Fruit fly (Drosophila melanogaster) whole organism, embryonic: ENCODE results near the gene Rai1.
A peak's percentile ranks its signal among the peaks of the same experiment; 100 is the strongest.

Experiments
- BEAF-32 ChIP-seq: fragments of 200-800 bp; sonication (Bioruptor generic); optimal IDR thresholded peaks from 3 replicates; lab custom pipeline; 2017; ENCODE audit warnings: missing biosample characterization, missing genetic modification characterization, mild to moderate bottlenecking, moderate library complexity, missing genetic modification reagents
- Blimp-1 ChIP-seq: fragments of 200-800 bp; sonication (Bioruptor generic); optimal IDR thresholded peaks from 3 replicates; lab custom pipeline; 2018; ENCODE audit warnings: missing biosample characterization, missing genetic modification characterization, mild to moderate bottlenecking, moderate library complexity, missing genetic modification reagents
- CG10267 ChIP-seq: fragments of 200-800 bp; sonication (Bioruptor generic); optimal IDR thresholded peaks from 2 replicates; lab custom pipeline; 2018; ENCODE audit warnings: missing biosample characterization, mild to moderate bottlenecking, missing genetic modification characterization, moderate library complexity
- CG12659 ChIP-seq: fragments of 200-800 bp; sonication (Bioruptor generic); optimal IDR thresholded peaks from 3 replicates; lab custom pipeline; 2017; ENCODE audit warnings: mild to moderate bottlenecking, missing biosample characterization, missing genetic modification reagents, missing genetic modification characterization
- CG13287 ChIP-seq: fragments of 200-800 bp; sonication (Bioruptor generic); IDR thresholded peaks from 2 replicates; pipeline ENCODE4 v1.3.6; 2022; ENCODE audit warnings: missing biosample characterization, missing genetic modification characterization; ENCODE audit not compliant: partially characterized antibody
- CG14710 ChIP-seq: fragments of 200-800 bp; sonication (Bioruptor generic); optimal IDR thresholded peaks from 3 replicates; lab custom pipeline; 2019; ENCODE audit warnings: missing biosample characterization, mild to moderate bottlenecking, missing genetic modification characterization, moderate library complexity
- CG15514 ChIP-seq: fragments of 200-800 bp; sonication (Bioruptor generic); optimal IDR thresholded peaks from 3 replicates; lab custom pipeline; 2017; ENCODE audit warnings: missing biosample characterization, missing genetic modification characterization, mild to moderate bottlenecking, moderate library complexity, missing genetic modification reagents
- CG1603 ChIP-seq: fragments of 200-800 bp; sonication (Bioruptor generic); optimal IDR thresholded peaks from 2 replicates; lab custom pipeline; 2019; ENCODE audit warnings: missing biosample characterization, mild to moderate bottlenecking, missing genetic modification characterization, moderate library complexity
- CG17829 ChIP-seq: fragments of 200-800 bp; optimal IDR thresholded peaks from 2 replicates; lab custom pipeline; 2019; ENCODE audit warnings: missing biosample characterization, mild to moderate bottlenecking, missing genetic modification characterization, moderate library complexity
- CG2116 ChIP-seq: fragments of 200-800 bp; sonication (Bioruptor generic); optimal IDR thresholded peaks from 3 replicates; lab custom pipeline; 2018; ENCODE audit warnings: missing biosample characterization, mild to moderate bottlenecking, missing genetic modification characterization
- CG30020 ChIP-seq: fragments of 200-800 bp; optimal IDR thresholded peaks from 2 replicates; lab custom pipeline; 2019; ENCODE audit warnings: missing biosample characterization, mild to moderate bottlenecking, missing genetic modification characterization, moderate library complexity
- CG34422 ChIP-seq: fragments of 200-800 bp; sonication (Bioruptor generic); IDR thresholded peaks from 3 replicates; pipeline ENCODE4 v1.3.6; 2022; ENCODE audit warnings: missing biosample characterization, missing genetic modification characterization
- CG3847 ChIP-seq: fragments of 200-800 bp; sonication (Bioruptor generic); IDR thresholded peaks from 2 replicates; pipeline ENCODE4 v1.3.6; 2022; ENCODE audit warnings: missing biosample characterization, missing genetic modification characterization
- CG4282 ChIP-seq: fragments of 200-800 bp; sonication (Bioruptor generic); optimal IDR thresholded peaks from 2 replicates; lab custom pipeline; 2016; ENCODE audit warnings: missing biosample characterization, missing genetic modification characterization
- CG7372 ChIP-seq: fragments of 200-800 bp; sonication (Bioruptor generic); IDR thresholded peaks from 2 replicates; pipeline ENCODE4 v1.3.6; 2022; ENCODE audit warnings: missing biosample characterization, missing genetic modification characterization
- CG7928 ChIP-seq: fragments of 200-800 bp; sonication (Bioruptor generic); optimal IDR thresholded peaks from 2 replicates; lab custom pipeline; 2017; ENCODE audit warnings: missing biosample characterization, mild to moderate bottlenecking, missing genetic modification characterization
- CG8281 ChIP-seq: fragments of 200-800 bp; sonication (Bioruptor generic); optimal IDR thresholded peaks from 2 replicates; lab custom pipeline; 2018; ENCODE audit warnings: missing biosample characterization, mild to moderate bottlenecking, missing genetic modification characterization, moderate library complexity
- CG9609 ChIP-seq: fragments of 200-800 bp; sonication (Bioruptor generic); optimal IDR thresholded peaks from 3 replicates; lab custom pipeline; 2016; ENCODE audit warnings: missing biosample characterization, missing genetic modification characterization
- CG9932 ChIP-seq: fragments of 200-800 bp; sonication (Bioruptor generic); IDR thresholded peaks from 2 replicates; pipeline ENCODE4 v1.3.6; 2022; ENCODE audit warnings: missing biosample characterization, missing genetic modification characterization
- CoRest ChIP-seq: fragments of 200-800 bp; sonication (Bioruptor generic); optimal IDR thresholded peaks from 3 replicates; lab custom pipeline; 2018; ENCODE audit warnings: missing biosample characterization, mild to moderate bottlenecking, missing genetic modification characterization, moderate library complexity
- D ChIP-seq, 2 experiments: fragments of 200-800 bp in 1 of 2; fragments of >200 bp in 1 of 2; sonication (Bioruptor generic) in 1 of 2; optimal IDR thresholded peaks; 2 replicates in 1 of 2; 3 replicates in 1 of 2; lab custom pipeline; 2017; ENCODE audit warnings: mild to moderate bottlenecking in 1 of 2, missing biosample characterization in 1 of 2, missing genetic modification characterization in 1 of 2, missing genetic modification reagents in 1 of 2
- Doc3 ChIP-seq: fragments of 200-800 bp; sonication (Bioruptor generic); IDR thresholded peaks from 3 replicates; pipeline ENCODE4 v1.3.6; 2022; ENCODE audit warnings: missing biosample characterization, missing genetic modification characterization; ENCODE audit not compliant: partially characterized antibody
- Dref ChIP-seq: fragments of 200-800 bp; sonication (Bioruptor generic); IDR thresholded peaks from 2 replicates; pipeline ENCODE4 v1.3.6; 2022; ENCODE audit warnings: missing biosample characterization, missing genetic modification characterization
- Ets65A ChIP-seq: fragments of 200-800 bp; sonication (Bioruptor generic); peaks from one replicate; lab custom pipeline; 2016; ENCODE audit warnings: missing biosample characterization, missing genetic modification characterization
- Ets97D ChIP-seq: fragments of 200-800 bp; sonication (Bioruptor generic); optimal IDR thresholded peaks from 3 replicates; lab custom pipeline; 2016; ENCODE audit warnings: missing biosample characterization, missing genetic modification characterization
- Fer3 ChIP-seq: fragments of 200-800 bp; sonication (Bioruptor generic); optimal IDR thresholded peaks from 2 replicates; lab custom pipeline; 2018; ENCODE audit warnings: missing biosample characterization, mild to moderate bottlenecking, missing genetic modification characterization, moderate library complexity
- HLH4C ChIP-seq: fragments of 200-800 bp; sonication (Bioruptor generic); IDR thresholded peaks from 3 replicates; pipeline ENCODE4 v1.3.6; 2022; ENCODE audit warnings: missing biosample characterization, missing genetic modification characterization; ENCODE audit not compliant: partially characterized antibody
- MBD-R2 ChIP-seq: fragments of 200-800 bp; sonication (Bioruptor generic); IDR thresholded peaks from 2 replicates; pipeline ENCODE4 v1.3.6; 2022; ENCODE audit warnings: missing biosample characterization, missing genetic modification characterization
- Med ChIP-seq: fragments of 200-800 bp; sonication (Bioruptor generic); peaks from one replicate; lab custom pipeline; 2016; ENCODE audit warnings: missing biosample characterization, missing genetic modification characterization, mild to moderate bottlenecking, inconsistent platforms, moderate library complexity
- Myb ChIP-seq: fragments of 200-800 bp; sonication (Bioruptor generic); optimal IDR thresholded peaks from 2 replicates; lab custom pipeline; 2016; ENCODE audit warnings: missing biosample characterization, missing genetic modification characterization
- NK7.1 ChIP-seq: fragments of 200-800 bp; sonication (Bioruptor generic); optimal IDR thresholded peaks from 3 replicates; lab custom pipeline; 2016; ENCODE audit warnings: missing biosample characterization, missing genetic modification characterization
- Opbp ChIP-seq: fragments of 200-800 bp; sonication (Bioruptor generic); IDR thresholded peaks from 3 replicates; pipeline ENCODE4 v1.3.6; 2022; ENCODE audit warnings: missing biosample characterization, missing genetic modification characterization; ENCODE audit not compliant: partially characterized antibody
- Pdp1 ChIP-seq, 2 experiments: fragments of 200-800 bp; sonication (Bioruptor generic); optimal IDR thresholded peaks; 3 replicates each; lab custom pipeline; 2016; ENCODE audit warnings: missing biosample characterization in 2 of 2, missing genetic modification characterization in 2 of 2, mild to moderate bottlenecking in 1 of 2, moderate library complexity in 1 of 2
- Rfx ChIP-seq: fragments of 200-800 bp; sonication (Bioruptor generic); IDR thresholded peaks from 2 replicates; pipeline ENCODE4 v1.3.6; 2022; ENCODE audit warnings: missing biosample characterization, missing genetic modification characterization
- Sin3A ChIP-seq: fragments of >200 bp; optimal IDR thresholded peaks from 2 replicates; lab custom pipeline; 2018
- Trl ChIP-seq, 3 experiments: fragments of >200 bp in 2 of 3; fragments of 200-800 bp in 1 of 3; sonication (Bioruptor generic) in 1 of 3; optimal IDR thresholded peaks; 2 replicates in 1 of 3; 3 replicates in 2 of 3; lab custom pipeline; 2016 to 2017; ENCODE audit warnings: missing biosample characterization in 1 of 3, missing genetic modification characterization in 1 of 3
- Usf ChIP-seq: fragments of 200-800 bp; sonication (Bioruptor generic); optimal IDR thresholded peaks from 2 replicates; lab custom pipeline; 2017; ENCODE audit warnings: missing genotype, missing biosample characterization, missing genetic modification characterization
- amos ChIP-seq: fragments of 200-800 bp; sonication (Bioruptor generic); IDR thresholded peaks from 2 replicates; pipeline ENCODE4 v1.3.6; 2022; ENCODE audit warnings: missing biosample characterization, missing genetic modification characterization; ENCODE audit not compliant: partially characterized antibody
- gce ChIP-seq: fragments of 200-800 bp; sonication (Bioruptor generic); IDR thresholded peaks from 3 replicates; pipeline ENCODE4 v1.3.6; 2022; ENCODE audit warnings: missing biosample characterization, missing genetic modification characterization
- insv ChIP-seq, 2 experiments: fragments of 200-800 bp; sonication (Bioruptor generic); optimal IDR thresholded peaks; 3 replicates each; lab custom pipeline; 2016 to 2018; ENCODE audit warnings: missing biosample characterization in 2 of 2, missing genetic modification characterization in 2 of 2
- inv ChIP-seq: fragments of 200-800 bp; sonication (Bioruptor generic); IDR thresholded peaks from 2 replicates; pipeline ENCODE4 v1.3.6; 2022; ENCODE audit warnings: missing biosample characterization, missing genetic modification characterization; ENCODE audit not compliant: partially characterized antibody
- onecut ChIP-seq: fragments of 200-800 bp; sonication (Bioruptor generic); IDR thresholded peaks from 2 replicates; pipeline ENCODE4 v1.3.6; 2022; ENCODE audit warnings: missing biosample characterization, missing genetic modification characterization
- pan ChIP-seq, 4 experiments: fragments of >200 bp in 3 of 4; fragments of 200-800 bp in 1 of 4; sonication (Bioruptor generic) in 1 of 4; optimal IDR thresholded peaks in 3 of 4; IDR thresholded peaks in 1 of 4; 2 replicates each; pipeline versions ENCODE4 v1.3.6 to Lab custom; 2017 to 2022; ENCODE audit warnings: missing biosample characterization in 2 of 4, missing genetic modification characterization in 2 of 4, mixed read lengths in 1 of 4
- phol ChIP-seq: fragments of 200-800 bp; sonication (Bioruptor generic); optimal IDR thresholded peaks from 3 replicates; lab custom pipeline; 2018; ENCODE audit warnings: missing biosample characterization, mild to moderate bottlenecking, missing genetic modification characterization, moderate library complexity
- slbo ChIP-seq: fragments of 200-800 bp; sonication (Bioruptor generic); IDR thresholded peaks from 2 replicates; pipeline ENCODE4 v1.3.6; 2022; ENCODE audit warnings: missing biosample characterization, missing genetic modification characterization
- trem ChIP-seq: fragments of 200-800 bp; optimal IDR thresholded peaks from 3 replicates; lab custom pipeline; 2019; ENCODE audit warnings: missing biosample characterization, mild to moderate bottlenecking, missing genetic modification characterization, moderate library complexity
- unc-4 ChIP-seq: fragments of 200-800 bp; sonication (Bioruptor generic); IDR thresholded peaks from 2 replicates; pipeline ENCODE4 v1.3.6; 2022; ENCODE audit warnings: missing biosample characterization, missing genetic modification characterization; ENCODE audit not compliant: partially characterized antibody
- vvl ChIP-seq: fragments of 200-800 bp; sonication (Bioruptor generic); IDR thresholded peaks from 2 replicates; pipeline ENCODE4 v1.3.6; 2022; ENCODE audit warnings: missing biosample characterization, missing genetic modification characterization

Rai1 gene

dm6 chrX:16786860-16787415 lies 16.2 kb downstream of the Rai1 start, which contains the start of the genes CG9609 and Sap30 (continued):
- TF ChIP-seq onecut (peak; percentile 84), CoRest (peak; percentile 29), CG12659 (peak; percentile 27), Trl (optimal IDR thresholded peaks at IDR 0.05; lab: Kevin White, UChicago) (no peak), Trl (GFP tag; optimal IDR thresholded peaks at IDR 0.05; lab: Kevin White, UChicago) (peak; percentile 4), Fer3 (tag; lab: Kevin White, UChicago) (no peak), NK7.1 (GFP tag; lab: Kevin White, UChicago) (no peak), CG8281 (no peak), CG17829 (tag; lab: Kevin White, UChicago) (peak; percentile 2), gce (GFP tag; lab: Robert Waterston, UW) (0 out of 3 replicates have a peak, but pooled peaks have one; percentile 15), CG1603 (tag; lab: Kevin White, UChicago) (peak; percentile 60), CG34422 (no peak), pan (optimal IDR thresholded peaks at IDR 0.05; lab: Kevin White, UChicago) (no peak), pan (GFP tag; optimal IDR thresholded peaks at IDR 0.05 in 1 of 2, IDR thresholded peaks at IDR 0.05 in 1 of 2) (peak in 1 of 2 experiments; percentile 22), phol (tag; lab: Kevin White, UChicago) (peak; percentile 8), CG9609 (peak; percentile 30), CG7372 (GFP tag; lab: Robert Waterston, UW) (no peak), CG7928 (GFP tag; lab: Kevin White, UChicago) (peak; percentile 90), CG13287 (GFP tag; lab: Robert Waterston, UW) (peak; percentile 15; the same call in 1 of the 2 replicates), CG30020 (tag; lab: Kevin White, UChicago) (peak; percentile 20), slbo (GFP tag; lab: Robert Waterston, UW) (peak; percentile 23), HLH4C (GFP tag; lab: Robert Waterston, UW) (no peak), Usf (no peak), Ets97D (GFP tag; lab: Kevin White, UChicago) (peak; percentile 57), CG15514 (GFP tag; lab: Kevin White, UChicago) (peak; percentile 10), MBD-R2 (GFP tag; lab: Robert Waterston, UW) (peak; percentile 35; the same call in 1 of the 2 replicates), vvl (GFP tag; lab: Robert Waterston, UW) (0 out of 2 replicates have a peak, but pooled peaks have one; percentile 30), inv (GFP tag; lab: Robert Waterston, UW) (no peak), CG3847 (GFP tag; lab: Robert Waterston, UW) (peak; percentile 18; the same call in 1 of the 2 replicates), Med (GFP tag; lab: Kevin White, UChicago) (peak; percentile 71), CG10267 (tag; lab: Kevin White, UChicago) (peak; percentile 9), Ets65A (GFP tag; lab: Kevin White, UChicago) (peak; percentile 79), CG2116 (GFP tag; lab: Kevin White, UChicago) (peak; percentile 98), CG14710 (peak; percentile 61), Blimp-1 (GFP tag; lab: Kevin White, UChicago) (no peak), Pdp1 (GFP tag; optimal IDR thresholded peaks at IDR 0.05; lab: Kevin White, UChicago) (peak in 1 of 2 experiments; percentile 14), Doc3 (0 out of 3 replicates have a peak, but pooled peaks have one; percentile 41), Opbp (0 out of 3 replicates have a peak, but pooled peaks have one; percentile 12), Myb (GFP tag; lab: Kevin White, UChicago) (peak; percentile 66)

- peak; percentile 36 for TF ChIP-seq Sin3A (lab: Kevin White, UChicago)
- peak; percentile 31; the same call in 1 of the 2 replicates for TF ChIP-seq Rfx (GFP tag; lab: Robert Waterston, UW)
- no peak for TF ChIP-seq CG4282 (GFP tag; lab: Kevin White, UChicago)
- TF ChIP-seq CG1603 (tag; lab: Kevin White, UChicago): peak; percentile 8
- peak; percentile 47; the same call in 1 of the 2 replicates for TF ChIP-seq amos (GFP tag; lab: Robert Waterston, UW)
- TF ChIP-seq CG9932 (GFP tag; lab: Robert Waterston, UW): 0 out of 2 replicates have a peak, but pooled peaks have one; percentile 29
- TF ChIP-seq D (optimal IDR thresholded peaks at IDR 0.05; lab: Kevin White, UChicago): no peak
- no peak for TF ChIP-seq D (GFP tag; optimal IDR thresholded peaks at IDR 0.05; lab: Kevin White, UChicago)
- 0 out of 2 replicates have a peak, but pooled peaks have one; percentile 19 for TF ChIP-seq unc-4 (GFP tag; lab: Robert Waterston, UW)
- peak; percentile 26 for TF ChIP-seq trem (tag; lab: Kevin White, UChicago)
- TF ChIP-seq CG3847 (GFP tag; lab: Robert Waterston, UW): peak; percentile 70
- peak; percentile 47 for TF ChIP-seq Dref
- peak; percentile 56 for TF ChIP-seq BEAF-32 (GFP tag; lab: Kevin White, UChicago)
- no peak for TF ChIP-seq insv (GFP tag; optimal IDR thresholded peaks at IDR 0.05; lab: Kevin White, UChicago)
These were observed 19.4 kb downstream of the Rai1 start, which contains the start of gene mRpL22 for dm6 chrX:16783743-16784142. Gene mRpL22 (plus strand): TSS chrX:16783933.
